Worm (Caenorhabditis elegans): Measurements from ENCODE around the gene C31C9.9.

DNA sequence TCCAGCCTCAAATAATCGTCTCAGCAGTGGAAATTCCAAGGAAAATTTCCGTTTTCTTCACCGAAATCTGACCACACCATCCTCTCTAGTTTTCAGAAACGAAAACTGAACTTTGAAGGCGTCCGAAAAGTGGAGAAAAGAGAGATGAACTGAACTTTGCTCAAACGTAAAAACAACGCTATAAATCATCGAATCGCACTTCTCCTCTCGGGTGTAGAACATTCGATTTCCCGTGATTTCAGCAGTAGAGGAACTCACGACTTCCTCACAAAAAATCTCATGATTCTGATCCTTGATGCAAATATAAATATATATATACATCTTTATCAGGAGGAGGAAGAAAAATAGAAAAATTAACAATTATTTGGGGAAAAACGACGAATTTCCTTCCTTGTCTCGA, 20.4 kb downstream of the C31C9.9 start:
- no peak for TF ChIP-seq ceh-36 (tag; optimal IDR thresholded peaks at IDR 0.05)
- TF ChIP-seq ama-1 (optimal IDR thresholded peaks at IDR 0.05), result no peak
- TF ChIP-seq tbx-37 (GFP tag; conservative IDR thresholded peaks at IDR 0.05), result no peak
- no peak for TF ChIP-seq F13C5.2 (tag; optimal IDR thresholded peaks at IDR 0.05)
- no peak for TF ChIP-seq aly-1 (tag; optimal IDR thresholded peaks at IDR 0.05)
- TF ChIP-seq B0310.2 (tag; optimal IDR thresholded peaks at IDR 0.05), result no peak
